Worm (Caenorhabditis elegans): ENCODE results near the gene H25K10.2.

The H25K10.2 gene

ce11 chrIV:16178433-16178832 lies 32.4 kb downstream of the H25K10.2 start:
- TF ChIP-seq pqm-1 (tag; optimal IDR thresholded peaks at IDR 0.05): peak; percentile 91
- no peak for TF ChIP-seq elt-3 (tag; optimal IDR thresholded peaks at IDR 0.05)
- no peak for TF ChIP-seq mdl-1 (tag; optimal IDR thresholded peaks at IDR 0.05)
- peak; percentile 93 for TF ChIP-seq elt-2 (tag; optimal IDR thresholded peaks at IDR 0.05)

ce11 chrIV:16176808-16177207 lies 34.0 kb downstream of the H25K10.2 start:
- TF ChIP-seq elt-2 (tag; optimal IDR thresholded peaks at IDR 0.05) (peak; percentile 30), elt-3 (tag; optimal IDR thresholded peaks at IDR 0.05) (no peak), pha-4 (tag; optimal IDR thresholded peaks at IDR 0.05) (peak; percentile 36)

ce11 chrIV:16172786-16173371 lies 37.9 kb downstream of the H25K10.2 start:
- TF ChIP-seq ama-1 (optimal IDR thresholded peaks at IDR 0.05): peak; percentile 76
- no peak for TF ChIP-seq tbx-2 (tag; optimal IDR thresholded peaks at IDR 0.05)
- TF ChIP-seq nhr-25 (tag; optimal IDR thresholded peaks at IDR 0.05): no peak
- TF ChIP-seq lsy-12 (tag; optimal IDR thresholded peaks at IDR 0.05): no peak
- TF ChIP-seq ztf-4 (tag; optimal IDR thresholded peaks at IDR 0.05): no peak

ce11 chrIV:16171326-16171725 lies 39.5 kb downstream of the H25K10.2 start:
- TF ChIP-seq egl-27 (tag; optimal IDR thresholded peaks at IDR 0.05) (no peak), elt-1 (tag; optimal IDR thresholded peaks at IDR 0.05) (no peak), mml-1 (tag; optimal IDR thresholded peaks at IDR 0.05) (peak; percentile 83), lin-39 (tag; optimal IDR thresholded peaks at IDR 0.05) (no peak), daf-12 (tag; optimal IDR thresholded peaks at IDR 0.05) (no peak), nhr-43 (tag; optimal IDR thresholded peaks at IDR 0.05; ENCODE audit: poor library complexity, severe bottlenecking) (peak; percentile 39), ceh-9 (tag; optimal IDR thresholded peaks at IDR 0.05) (no peak), ama-1 (optimal IDR thresholded peaks at IDR 0.05) (peak; percentile 74), elt-3 (tag; optimal IDR thresholded peaks at IDR 0.05) (no peak), pha-4 (tag; optimal IDR thresholded peaks at IDR 0.05) (no peak), ceh-28 (tag; optimal IDR thresholded peaks at IDR 0.05) (no peak), pqm-1 (tag; optimal IDR thresholded peaks at IDR 0.05) (peak; percentile 61), elt-2 (tag; optimal IDR thresholded peaks at IDR 0.05) (peak; percentile 62), skn-1 (tag; optimal IDR thresholded peaks at IDR 0.05) (no peak), lin-15B (tag; optimal IDR thresholded peaks at IDR 0.05) (no peak), nhr-23 (tag; optimal IDR thresholded peaks at IDR 0.05) (peak; percentile 25)

- no peak for TF ChIP-seq tbx-2 (tag; optimal IDR thresholded peaks at IDR 0.05)
- no peak for TF ChIP-seq ceh-9 (tag; optimal IDR thresholded peaks at IDR 0.05)
- TF ChIP-seq egl-5 (tag; optimal IDR thresholded peaks at IDR 0.05): no peak
- TF ChIP-seq elt-3 (tag; optimal IDR thresholded peaks at IDR 0.05): no peak
- TF ChIP-seq fkh-2 (tag; optimal IDR thresholded peaks at IDR 0.05): no peak
- no peak for TF ChIP-seq mml-1 (tag; optimal IDR thresholded peaks at IDR 0.05)
- no peak for TF ChIP-seq fkh-10 (GFP tag; optimal IDR thresholded peaks at IDR 0.05)
- no peak for TF ChIP-seq nhr-11 (tag; optimal IDR thresholded peaks at IDR 0.05)
- TF ChIP-seq nhr-67 (tag; optimal IDR thresholded peaks at IDR 0.05): no peak
- TF ChIP-seq fos-1 (tag; optimal IDR thresholded peaks at IDR 0.05): no peak
- TF ChIP-seq nhr-23 (tag; optimal IDR thresholded peaks at IDR 0.05): peak; percentile 57
- peak; percentile 23 for TF ChIP-seq nfya-1 (tag; optimal IDR thresholded peaks at IDR 0.05; ENCODE audit: insufficient read depth)
- TF ChIP-seq jun-1 (tag; optimal IDR thresholded peaks at IDR 0.05): peak; percentile 73
- peak; percentile 65 for TF ChIP-seq pqm-1 (tag; optimal IDR thresholded peaks at IDR 0.05)
- no peak for TF ChIP-seq skn-1 (tag; optimal IDR thresholded peaks at IDR 0.05)
- no peak for TF ChIP-seq ztf-4 (tag; optimal IDR thresholded peaks at IDR 0.05)
- TF ChIP-seq nhr-77 (tag; optimal IDR thresholded peaks at IDR 0.05): no peak
- no peak for TF ChIP-seq nhr-76 (tag; optimal IDR thresholded peaks at IDR 0.05)
- no peak for TF ChIP-seq ZK546.5 (tag; optimal IDR thresholded peaks at IDR 0.05)
- no peak for TF ChIP-seq ceh-28 (tag; optimal IDR thresholded peaks at IDR 0.05)
- no peak for TF ChIP-seq lin-39 (tag; optimal IDR thresholded peaks at IDR 0.05)
- TF ChIP-seq unc-62 (GFP tag; optimal IDR thresholded peaks at IDR 0.05): no peak
- no peak for TF ChIP-seq eor-1 (tag; optimal IDR thresholded peaks at IDR 0.05)
- no peak for TF ChIP-seq elt-1 (tag; optimal IDR thresholded peaks at IDR 0.05)
- TF ChIP-seq nhr-43 (tag; optimal IDR thresholded peaks at IDR 0.05; ENCODE audit: poor library complexity, severe bottlenecking): peak; percentile 67
- no peak for TF ChIP-seq nhr-237 (tag; optimal IDR thresholded peaks at IDR 0.05)
- no peak for TF ChIP-seq unc-39 (tag; optimal IDR thresholded peaks at IDR 0.05)
- TF ChIP-seq egl-27 (tag; optimal IDR thresholded peaks at IDR 0.05): no peak
- no peak for TF ChIP-seq aly-2 (tag; optimal IDR thresholded peaks at IDR 0.05)
- no peak for TF ChIP-seq lsy-12 (tag; optimal IDR thresholded peaks at IDR 0.05)
- no peak for TF ChIP-seq snpc-4 (tag; optimal IDR thresholded peaks at IDR 0.05)
- TF ChIP-seq nhr-25 (tag; optimal IDR thresholded peaks at IDR 0.05): no peak
- TF ChIP-seq ztf-11 (tag; optimal IDR thresholded peaks at IDR 0.05): no peak
- TF ChIP-seq ama-1 (optimal IDR thresholded peaks at IDR 0.05): peak; percentile 86
- TF ChIP-seq nhr-12 (tag; optimal IDR thresholded peaks at IDR 0.05): no peak
- peak; percentile 28 for TF ChIP-seq pha-4 (tag; optimal IDR thresholded peaks at IDR 0.05)
- TF ChIP-seq zag-1 (tag; optimal IDR thresholded peaks at IDR 0.05): no peak
- no peak for TF ChIP-seq lin-15B (tag; optimal IDR thresholded peaks at IDR 0.05)
- no peak for TF ChIP-seq hmg-11 (tag; optimal IDR thresholded peaks at IDR 0.05)
These were observed 40.2 kb downstream of the H25K10.2 start, which contains the start of gene gln-3 for ce11 chrIV:16170606-16171033. gln-3 (minus strand) TSS chrIV:16170678.
